Fruit fly (Drosophila melanogaster) whole organism, embryonic: ENCODE data around the gene kis.

Source experiments
- Bdp1 ChIP-seq: fragments of 200-800 bp; sonication (Bioruptor generic); optimal IDR thresholded peaks from 3 replicates; lab custom pipeline; 2016; ENCODE audit warnings: missing biosample characterization, missing genetic modification characterization
- Blimp-1 ChIP-seq: fragments of 200-800 bp; sonication (Bioruptor generic); optimal IDR thresholded peaks from 3 replicates; lab custom pipeline; 2018; ENCODE audit warnings: missing biosample characterization, missing genetic modification characterization, mild to moderate bottlenecking, moderate library complexity, missing genetic modification reagents
- CG10209 ChIP-seq: fragments of 200-800 bp; sonication (Bioruptor generic); optimal IDR thresholded peaks from 3 replicates; lab custom pipeline; 2017; ENCODE audit warnings: missing biosample characterization, mild to moderate bottlenecking, missing genetic modification characterization, missing genetic modification reagents
- CG11085 ChIP-seq: fragments of 200-800 bp; sonication (Bioruptor generic); IDR thresholded peaks from 2 replicates; pipeline ENCODE4 v1.3.6; 2022; ENCODE audit warnings: missing biosample characterization, missing genetic modification characterization
- CG12942 ChIP-seq: fragments of 200-800 bp; sonication (Bioruptor generic); optimal IDR thresholded peaks from 3 replicates; lab custom pipeline; 2016; ENCODE audit warnings: missing biosample characterization, missing genetic modification characterization
- CG15696 ChIP-seq: fragments of 200-800 bp; sonication (Bioruptor generic); optimal IDR thresholded peaks from 2 replicates; lab custom pipeline; 2019; ENCODE audit warnings: missing biosample characterization, mild to moderate bottlenecking, missing genetic modification characterization, moderate library complexity
- CG1603 ChIP-seq: fragments of 200-800 bp; sonication (Bioruptor generic); optimal IDR thresholded peaks from 2 replicates; lab custom pipeline; 2019; ENCODE audit warnings: missing biosample characterization, mild to moderate bottlenecking, missing genetic modification characterization, moderate library complexity
- CG16813 ChIP-seq: fragments of 200-800 bp; sonication (Bioruptor generic); IDR thresholded peaks from 3 replicates; pipeline ENCODE4 v1.3.6; 2022; ENCODE audit warnings: missing biosample characterization, missing genetic modification characterization; ENCODE audit not compliant: partially characterized antibody
- CG2199 ChIP-seq: fragments of 200-800 bp; sonication (Bioruptor generic); IDR thresholded peaks from 3 replicates; pipeline ENCODE4 v1.3.6; 2022; ENCODE audit warnings: missing biosample characterization, missing genetic modification characterization
- CG34376 ChIP-seq: fragments of 200-800 bp; sonication (Bioruptor generic); optimal IDR thresholded peaks from 2 replicates; lab custom pipeline; 2018; ENCODE audit warnings: missing biosample characterization, mild to moderate bottlenecking, missing genetic modification characterization
- CG3726 ChIP-seq: fragments of 200-800 bp; sonication (Bioruptor generic); IDR thresholded peaks from 3 replicates; pipeline ENCODE4, ENCODE4 v1.3.6; 2022; ENCODE audit warnings: missing biosample characterization, missing genetic modification characterization
- CG4424 ChIP-seq: fragments of 200-800 bp; sonication (Bioruptor generic); optimal IDR thresholded peaks from 3 replicates; lab custom pipeline; 2016; ENCODE audit warnings: missing biosample characterization, missing genetic modification characterization
- CG8281 ChIP-seq: fragments of 200-800 bp; sonication (Bioruptor generic); optimal IDR thresholded peaks from 2 replicates; lab custom pipeline; 2018; ENCODE audit warnings: missing biosample characterization, mild to moderate bottlenecking, missing genetic modification characterization, moderate library complexity
- CG8478 ChIP-seq: fragments of >200 bp; optimal IDR thresholded peaks from 2 replicates; lab custom pipeline; 2018
- Dad ChIP-seq: fragments of 200-800 bp; sonication (Bioruptor generic); optimal IDR thresholded peaks from 3 replicates; lab custom pipeline; 2016; ENCODE audit warnings: missing biosample characterization, missing genetic modification characterization
- Dek ChIP-seq: fragments of 200-800 bp; sonication (Bioruptor generic); optimal IDR thresholded peaks from 3 replicates; lab custom pipeline; 2019; ENCODE audit warnings: missing biosample characterization, mild to moderate bottlenecking, missing genetic modification characterization, moderate library complexity
- Dip2 ChIP-seq: fragments of 200-800 bp; sonication (Bioruptor generic); IDR thresholded peaks from 2 replicates; pipeline ENCODE4 v1.3.6; 2022; ENCODE audit warnings: missing biosample characterization, missing genetic modification characterization
- Dll ChIP-seq: fragments of 200-800 bp; sonication (Bioruptor generic); IDR thresholded peaks from 4 replicates; pipeline ENCODE4 v1.3.6; 2022; ENCODE audit warnings: missing biosample characterization, missing genetic modification characterization; ENCODE audit not compliant: partially characterized antibody
- Drgx ChIP-seq: fragments of 200-800 bp; sonication (Bioruptor generic); IDR thresholded peaks from 2 replicates; pipeline ENCODE4 v1.3.6; 2022; ENCODE audit warnings: missing biosample characterization, missing genetic modification characterization
- Ets65A ChIP-seq: fragments of 200-800 bp; sonication (Bioruptor generic); peaks from one replicate; lab custom pipeline; 2016; ENCODE audit warnings: missing biosample characterization, missing genetic modification characterization
- Hand ChIP-seq: fragments of 200-800 bp; sonication (Bioruptor generic); optimal IDR thresholded peaks from 2 replicates; lab custom pipeline; 2017; ENCODE audit warnings: mild to moderate bottlenecking, missing biosample characterization, missing genetic modification reagents, missing genetic modification characterization
- Hey ChIP-seq: fragments of 200-800 bp; sonication (Bioruptor generic); optimal IDR thresholded peaks from 3 replicates; lab custom pipeline; 2018; ENCODE audit warnings: missing biosample characterization, mild to moderate bottlenecking, missing genetic modification characterization
- Kr ChIP-seq: fragments of 200-800 bp; sonication (Bioruptor generic); optimal IDR thresholded peaks from 2 replicates; lab custom pipeline; 2017; ENCODE audit warnings: missing biosample characterization, mild to moderate bottlenecking, missing genetic modification characterization
- Myb ChIP-seq: fragments of 200-800 bp; sonication (Bioruptor generic); optimal IDR thresholded peaks from 2 replicates; lab custom pipeline; 2016; ENCODE audit warnings: missing biosample characterization, missing genetic modification characterization
- Nf-YA ChIP-seq: fragments of 200-800 bp; sonication (Bioruptor generic); IDR thresholded peaks from 2 replicates; pipeline ENCODE4 v1.3.6; 2022; ENCODE audit warnings: missing biosample characterization, missing genetic modification characterization
- Nf-YB ChIP-seq: fragments of 200-800 bp; sonication (Bioruptor generic); optimal IDR thresholded peaks from 3 replicates; lab custom pipeline; 2019; ENCODE audit warnings: missing biosample characterization, mild to moderate bottlenecking, missing genetic modification characterization, moderate library complexity
- Pdp1 ChIP-seq, 2 experiments: fragments of 200-800 bp; sonication (Bioruptor generic); optimal IDR thresholded peaks; 3 replicates each; lab custom pipeline; 2016; ENCODE audit warnings: missing biosample characterization in 2 of 2, missing genetic modification characterization in 2 of 2, mild to moderate bottlenecking in 1 of 2, moderate library complexity in 1 of 2
- Sox100B ChIP-seq: fragments of 200-800 bp; sonication (Bioruptor generic); optimal IDR thresholded peaks from 3 replicates; lab custom pipeline; 2018; ENCODE audit warnings: missing biosample characterization, mild to moderate bottlenecking, missing genetic modification characterization
- bbx ChIP-seq: fragments of 200-800 bp; sonication (Bioruptor generic); IDR thresholded peaks from 2 replicates; pipeline ENCODE4 v1.3.6; 2022; ENCODE audit warnings: missing biosample characterization, missing genetic modification characterization; ENCODE audit not compliant: partially characterized antibody
- bsh ChIP-seq, 2 experiments: fragments of 200-800 bp; sonication (Bioruptor generic); optimal IDR thresholded peaks; 2 replicates each; lab custom pipeline; 2017 to 2018; ENCODE audit warnings: mild to moderate bottlenecking in 2 of 2, missing biosample characterization in 2 of 2, missing genetic modification characterization in 2 of 2, moderate library complexity in 1 of 2
- chinmo ChIP-seq: fragments of 200-800 bp; sonication (Bioruptor generic); IDR thresholded peaks from 4 replicates; pipeline ENCODE4 v1.3.6; 2022; ENCODE audit warnings: missing biosample characterization, missing genetic modification characterization; ENCODE audit not compliant: partially characterized antibody
- croc ChIP-seq: fragments of 200-800 bp; sonication (Bioruptor generic); conservative IDR thresholded peaks from 3 replicates; pipeline ENCODE4 v1.3.6; 2022; ENCODE audit warnings: missing biosample characterization, missing genetic modification characterization
- cwo ChIP-seq: fragments of 200-800 bp; sonication (Bioruptor generic); optimal IDR thresholded peaks from 3 replicates; lab custom pipeline; 2017; ENCODE audit warnings: missing biosample characterization, missing genetic modification characterization, mild to moderate bottlenecking, moderate library complexity, missing genetic modification reagents
- dm ChIP-seq: fragments of 200-800 bp; sonication (Bioruptor generic); optimal IDR thresholded peaks from 3 replicates; lab custom pipeline; 2016; ENCODE audit warnings: missing biosample characterization, missing genetic modification characterization
- esg ChIP-seq: fragments of 200-800 bp; sonication (Bioruptor generic); conservative IDR thresholded peaks from 2 replicates; pipeline ENCODE4 v1.3.6; 2022; ENCODE audit warnings: missing biosample characterization, missing genetic modification characterization
- eve ChIP-seq, 2 experiments: fragments of >200 bp; optimal IDR thresholded peaks; 2 replicates each; lab custom pipeline; 2017; ENCODE audit warnings: missing biosample characterization in 2 of 2, missing genetic modification characterization in 2 of 2
- hbn ChIP-seq: fragments of 200-800 bp; sonication (Bioruptor generic); IDR thresholded peaks from 2 replicates; pipeline ENCODE4 v1.3.6; 2022; ENCODE audit warnings: missing biosample characterization, missing genetic modification characterization; ENCODE audit not compliant: partially characterized antibody
- jigr1 ChIP-seq: fragments of 200-800 bp; sonication (Bioruptor generic); IDR thresholded peaks from 3 replicates; pipeline ENCODE4 v1.3.6; 2022; ENCODE audit warnings: missing biosample characterization, missing genetic modification characterization
- lola ChIP-seq, 3 experiments: fragments of >200 bp in 2 of 3; fragments of 200-800 bp in 1 of 3; sonication (Bioruptor generic) in 1 of 3; optimal IDR thresholded peaks; 2 replicates each; lab custom pipeline; 2017 to 2019; ENCODE audit warnings: missing biosample characterization in 3 of 3, missing genetic modification characterization in 3 of 3, mild to moderate bottlenecking in 1 of 3, moderate library complexity in 1 of 3
- mld ChIP-seq: fragments of 200-800 bp; sonication (Bioruptor generic); IDR thresholded peaks from 3 replicates; pipeline ENCODE4 v1.3.6; 2022; ENCODE audit warnings: missing biosample characterization, missing genetic modification characterization; ENCODE audit not compliant: partially characterized antibody
- nau ChIP-seq: fragments of 200-800 bp; sonication (Bioruptor generic); optimal IDR thresholded peaks from 3 replicates; lab custom pipeline; 2017; ENCODE audit warnings: missing biosample characterization, mild to moderate bottlenecking, missing genetic modification characterization, missing genetic modification reagents
- nom ChIP-seq: fragments of 200-800 bp; sonication (Bioruptor generic); optimal IDR thresholded peaks from 2 replicates; lab custom pipeline; 2017; ENCODE audit warnings: missing biosample characterization, missing genetic modification characterization, mild to moderate bottlenecking, moderate library complexity, missing genetic modification reagents
- pan ChIP-seq, 4 experiments: fragments of >200 bp in 3 of 4; fragments of 200-800 bp in 1 of 4; sonication (Bioruptor generic) in 1 of 4; optimal IDR thresholded peaks in 3 of 4; IDR thresholded peaks in 1 of 4; 2 replicates each; pipeline versions ENCODE4 v1.3.6 to Lab custom; 2017 to 2022; ENCODE audit warnings: missing biosample characterization in 2 of 4, missing genetic modification characterization in 2 of 4, mixed read lengths in 1 of 4
- sim ChIP-seq: fragments of 200-800 bp; sonication (Bioruptor generic); IDR thresholded peaks from 2 replicates; pipeline ENCODE4 v1.3.6; 2022; ENCODE audit warnings: missing biosample characterization, missing genetic modification characterization
- sug ChIP-seq: fragments of 200-800 bp; optimal IDR thresholded peaks from 2 replicates; lab custom pipeline; 2019; ENCODE audit warnings: missing biosample characterization, mild to moderate bottlenecking, missing genetic modification characterization, moderate library complexity
- tx ChIP-seq: fragments of 200-800 bp; sonication (Bioruptor generic); optimal IDR thresholded peaks from 2 replicates; lab custom pipeline; 2016; ENCODE audit warnings: missing biosample characterization, missing genetic modification characterization
- unc-4 ChIP-seq: fragments of 200-800 bp; sonication (Bioruptor generic); IDR thresholded peaks from 2 replicates; pipeline ENCODE4 v1.3.6; 2022; ENCODE audit warnings: missing biosample characterization, missing genetic modification characterization; ENCODE audit not compliant: partially characterized antibody
- usp ChIP-seq: fragments of >200 bp; optimal IDR thresholded peaks from 2 replicates; lab custom pipeline; 2017; ENCODE audit warnings: missing biosample characterization, missing genetic modification characterization

The kis gene

dm6 chr2L:246656-247340 lies 3.8 kb downstream of the kis start (continued):
- TF ChIP-seq Hand (GFP tag; lab: Kevin White, UChicago) (no peak), CG8478 (lab: Kevin White, UChicago) (no peak), Sox100B (GFP tag; lab: Kevin White, UChicago) (no peak), CG8281 (tag; lab: Kevin White, UChicago) (no peak), Dek (no peak), CG12942 (no peak), Nf-YA (GFP tag; lab: Robert Waterston, UW) (0 out of 2 replicates have a peak, but pooled peaks have one; percentile 2), bbx (no peak), Dll (GFP tag; lab: Robert Waterston, UW) (peak; percentile 46; the same call in 1 of the 4 replicates), Hey (tag; lab: Kevin White, UChicago) (peak; percentile 19), pan (optimal IDR thresholded peaks at IDR 0.05; lab: Kevin White, UChicago) (no peak), pan (GFP tag; optimal IDR thresholded peaks at IDR 0.05 in 1 of 2, IDR thresholded peaks at IDR 0.05 in 1 of 2) (no peak), CG3726 (no peak), mld (GFP tag; lab: Robert Waterston, UW) (no peak), Bdp1 (GFP tag; lab: Kevin White, UChicago) (no peak), Pdp1 (GFP tag; optimal IDR thresholded peaks at IDR 0.05; lab: Kevin White, UChicago) (no peak), tx (GFP tag; lab: Kevin White, UChicago) (no peak), hbn (GFP tag; lab: Robert Waterston, UW) (peak; percentile 57; the same call in 1 of the 2 replicates), cwo (peak; percentile 100), croc (GFP tag; lab: Robert Waterston, UW) (no peak), nom (GFP tag; lab: Kevin White, UChicago) (peak; percentile 94), Nf-YB (peak; percentile 30), sim (GFP tag; lab: Robert Waterston, UW) (no peak), usp (GFP tag; lab: Kevin White, UChicago) (no peak), sug (tag; lab: Kevin White, UChicago) (peak; percentile 80), CG2199 (GFP tag; lab: Robert Waterston, UW) (0 out of 3 replicates have a peak, but pooled peaks have one; percentile 37), Myb (no peak), chinmo (GFP tag; lab: Robert Waterston, UW) (peak; percentile 91; the same call in 1 of the 4 replicates), CG34376 (GFP tag; lab: Kevin White, UChicago) (peak; percentile 32), CG10209 (GFP tag; lab: Kevin White, UChicago) (peak; percentile 85), CG11085 (no peak), Blimp-1 (peak; percentile 9), CG4424 (GFP tag; lab: Kevin White, UChicago) (no peak), CG15696 (no peak), unc-4 (GFP tag; lab: Robert Waterston, UW) (peak; percentile 58), lola (GFP tag; optimal IDR thresholded peaks at IDR 0.05; lab: Kevin White, UChicago) (no peak), Drgx (GFP tag; lab: Robert Waterston, UW) (peak; percentile 75), Kr (no peak), CG16813 (GFP tag; lab: Robert Waterston, UW) (0 out of 3 replicates have a peak, but pooled peaks have one; percentile 6), dm (peak; percentile 11), Ets65A (GFP tag; lab: Kevin White, UChicago) (no peak), eve (GFP tag; optimal IDR thresholded peaks at IDR 0.05; lab: Kevin White, UChicago) (no peak), Dip2 (no peak), bsh (GFP tag; optimal IDR thresholded peaks at IDR 0.05; lab: Kevin White, UChicago) (peak in 1 of 2 experiments; percentile 76), jigr1 (no peak), esg (GFP tag; lab: Robert Waterston, UW) (no peak), CG1603 (tag; lab: Kevin White, UChicago) (no peak), nau (GFP tag; lab: Kevin White, UChicago) (no peak), Dad (GFP tag; lab: Kevin White, UChicago) (no peak)
